Worm (Caenorhabditis elegans): ENCODE data around the gene nspf-3.
A peak's percentile ranks its signal among the peaks of the same experiment; 100 is the strongest.

Gene nspf-3

ce11 chrII:2690080-2690479, at the start of gene nspf-3:
TSS of gene nspf-3 (minus strand) at chrII:2690180.
- no peak for TF ChIP-seq T22C8.4 (GFP tag; IDR thresholded peaks at IDR 0.05)
- no peak for TF ChIP-seq klf-2 (GFP tag; conservative IDR thresholded peaks at IDR 0.05)
- TF ChIP-seq cog-1 (tag; optimal IDR thresholded peaks at IDR 0.05), result no peak
- TF ChIP-seq tab-1 (GFP tag; IDR thresholded peaks at IDR 0.05), result no peak
- no peak for TF ChIP-seq ztf-23 (GFP tag; IDR thresholded peaks at IDR 0.05)
- no peak for TF ChIP-seq flt-1 (GFP tag; IDR thresholded peaks at IDR 0.05)
- no peak for TF ChIP-seq ref-1 (GFP tag; conservative IDR thresholded peaks at IDR 0.05)
- TF ChIP-seq ztf-29 (GFP tag; IDR thresholded peaks at IDR 0.05), result no peak
- TF ChIP-seq med-1 (GFP tag; optimal IDR thresholded peaks at IDR 0.05; ENCODE audit: insufficient read depth), result no peak

ce11 chrII:2739619-2740018, 49.6 kb upstream of the nspf-3 start, which contains the start of gene T05A8.6:
TSS of gene T05A8.6 (minus strand) at chrII:2739719.
- TF ChIP-seq ref-1 (GFP tag; conservative IDR thresholded peaks at IDR 0.05) (no peak), T22C8.4 (GFP tag; IDR thresholded peaks at IDR 0.05) (no peak), med-1 (GFP tag; optimal IDR thresholded peaks at IDR 0.05; ENCODE audit: insufficient read depth) (no peak), klf-2 (GFP tag; conservative IDR thresholded peaks at IDR 0.05) (no peak), flt-1 (GFP tag; IDR thresholded peaks at IDR 0.05) (no peak), cog-1 (tag; optimal IDR thresholded peaks at IDR 0.05) (no peak), ztf-23 (GFP tag; IDR thresholded peaks at IDR 0.05) (no peak), tab-1 (GFP tag; IDR thresholded peaks at IDR 0.05) (no peak), ztf-29 (GFP tag; IDR thresholded peaks at IDR 0.05) (no peak)

ce11 chrII:2736938-2737337, 47.0 kb upstream of the nspf-3 start:
- TF ChIP-seq med-1 (GFP tag; optimal IDR thresholded peaks at IDR 0.05; ENCODE audit: insufficient read depth), result no peak
- TF ChIP-seq tab-1 (GFP tag; IDR thresholded peaks at IDR 0.05), result 0 out of 2 replicates have a peak, but pooled peaks have one; percentile 16

ce11 chrII:2736156-2736728, 46.3 kb upstream of the nspf-3 start, which contains the start of gene T05A8.8:
TSS of gene T05A8.8 (plus strand) at chrII:2736678.
- TF ChIP-seq med-1 (GFP tag; optimal IDR thresholded peaks at IDR 0.05; ENCODE audit: insufficient read depth) (no peak), tab-1 (GFP tag; IDR thresholded peaks at IDR 0.05) (no peak), flt-1 (GFP tag; IDR thresholded peaks at IDR 0.05) (no peak), ref-1 (GFP tag; conservative IDR thresholded peaks at IDR 0.05) (no peak), cog-1 (tag; optimal IDR thresholded peaks at IDR 0.05) (no peak), ztf-29 (GFP tag; IDR thresholded peaks at IDR 0.05) (no peak), klf-2 (GFP tag; conservative IDR thresholded peaks at IDR 0.05) (no peak), T22C8.4 (GFP tag; IDR thresholded peaks at IDR 0.05) (no peak), ztf-23 (GFP tag; IDR thresholded peaks at IDR 0.05) (no peak)

- no peak for TF ChIP-seq flt-1 (GFP tag; IDR thresholded peaks at IDR 0.05)
- no peak for TF ChIP-seq tab-1 (GFP tag; IDR thresholded peaks at IDR 0.05)
- TF ChIP-seq klf-2 (GFP tag; conservative IDR thresholded peaks at IDR 0.05), result no peak
- TF ChIP-seq ztf-23 (GFP tag; IDR thresholded peaks at IDR 0.05), result no peak
- no peak for TF ChIP-seq ztf-29 (GFP tag; IDR thresholded peaks at IDR 0.05)
- TF ChIP-seq med-1 (GFP tag; optimal IDR thresholded peaks at IDR 0.05; ENCODE audit: insufficient read depth), result no peak
- no peak for TF ChIP-seq T22C8.4 (GFP tag; IDR thresholded peaks at IDR 0.05)
- TF ChIP-seq cog-1 (tag; optimal IDR thresholded peaks at IDR 0.05), result no peak
- TF ChIP-seq ref-1 (GFP tag; conservative IDR thresholded peaks at IDR 0.05), result no peak
Measured at ce11 chrII:2735644-2736043, 45.7 kb upstream of the nspf-3 start.

- no peak for TF ChIP-seq ztf-29 (GFP tag; IDR thresholded peaks at IDR 0.05)
- no peak for TF ChIP-seq ref-1 (GFP tag; conservative IDR thresholded peaks at IDR 0.05)
- no peak for TF ChIP-seq ztf-23 (GFP tag; IDR thresholded peaks at IDR 0.05)
- TF ChIP-seq T22C8.4 (GFP tag; IDR thresholded peaks at IDR 0.05), result no peak
- no peak for TF ChIP-seq tab-1 (GFP tag; IDR thresholded peaks at IDR 0.05)
Measured at ce11 chrII:2735192-2735591, 45.2 kb upstream of the nspf-3 start, which contains the start of gene wdr-31. TSS of gene wdr-31 (minus strand) at chrII:2735292.

- TF ChIP-seq ztf-29 (GFP tag; IDR thresholded peaks at IDR 0.05) (no peak), med-1 (GFP tag; optimal IDR thresholded peaks at IDR 0.05; ENCODE audit: insufficient read depth) (no peak), T22C8.4 (GFP tag; IDR thresholded peaks at IDR 0.05) (no peak), klf-2 (GFP tag; conservative IDR thresholded peaks at IDR 0.05) (no peak), ztf-23 (GFP tag; IDR thresholded peaks at IDR 0.05) (no peak)
Measured at ce11 chrII:2734735-2735134, 44.8 kb upstream of the nspf-3 start.

- no peak for TF ChIP-seq flt-1 (GFP tag; IDR thresholded peaks at IDR 0.05)
- TF ChIP-seq T22C8.4 (GFP tag; IDR thresholded peaks at IDR 0.05), result no peak
- TF ChIP-seq tab-1 (GFP tag; IDR thresholded peaks at IDR 0.05), result no peak
- TF ChIP-seq med-1 (GFP tag; optimal IDR thresholded peaks at IDR 0.05; ENCODE audit: insufficient read depth), result no peak
- TF ChIP-seq ref-1 (GFP tag; conservative IDR thresholded peaks at IDR 0.05), result no peak
- TF ChIP-seq cog-1 (tag; optimal IDR thresholded peaks at IDR 0.05), result no peak
- no peak for TF ChIP-seq ztf-23 (GFP tag; IDR thresholded peaks at IDR 0.05)
- TF ChIP-seq klf-2 (GFP tag; conservative IDR thresholded peaks at IDR 0.05), result no peak
- TF ChIP-seq ztf-29 (GFP tag; IDR thresholded peaks at IDR 0.05), result no peak
Measured at ce11 chrII:2734266-2734665, 44.3 kb upstream of the nspf-3 start.

ce11 chrII:2730647-2731046, 40.7 kb upstream of the nspf-3 start:
- no peak for TF ChIP-seq tab-1 (GFP tag; IDR thresholded peaks at IDR 0.05)
- TF ChIP-seq cog-1 (tag; optimal IDR thresholded peaks at IDR 0.05), result no peak

- TF ChIP-seq ref-1 (GFP tag; conservative IDR thresholded peaks at IDR 0.05), result no peak
- TF ChIP-seq klf-2 (GFP tag; conservative IDR thresholded peaks at IDR 0.05), result no peak
- TF ChIP-seq ztf-23 (GFP tag; IDR thresholded peaks at IDR 0.05), result no peak
- TF ChIP-seq med-1 (GFP tag; optimal IDR thresholded peaks at IDR 0.05; ENCODE audit: insufficient read depth), result no peak
- no peak for TF ChIP-seq tab-1 (GFP tag; IDR thresholded peaks at IDR 0.05)
- no peak for TF ChIP-seq flt-1 (GFP tag; IDR thresholded peaks at IDR 0.05)
- no peak for TF ChIP-seq cog-1 (tag; optimal IDR thresholded peaks at IDR 0.05)
Measured at ce11 chrII:2726774-2727173, 36.8 kb upstream of the nspf-3 start.

All from whole organism, midembryonic.